Fruit fly (Drosophila melanogaster) whole organism, embryonic: ENCODE results near the gene net.

ENCODE experiments used
- Adf1 ChIP-seq: fragments of 200-800 bp; sonication (Bioruptor generic); IDR thresholded peaks from 2 replicates; pipeline ENCODE4 v1.3.6; 2022; ENCODE audit warnings: missing biosample characterization, missing genetic modification characterization
- Atf3 ChIP-seq: fragments of 200-800 bp; sonication (Bioruptor generic); optimal IDR thresholded peaks from 3 replicates; lab custom pipeline; 2016; ENCODE audit warnings: missing biosample characterization, missing genetic modification characterization
- Bdp1 ChIP-seq: fragments of 200-800 bp; sonication (Bioruptor generic); optimal IDR thresholded peaks from 3 replicates; lab custom pipeline; 2016; ENCODE audit warnings: missing biosample characterization, missing genetic modification characterization
- CG10147 ChIP-seq: fragments of 200-800 bp; sonication (Bioruptor generic); optimal IDR thresholded peaks from 2 replicates; lab custom pipeline; 2019; ENCODE audit warnings: missing biosample characterization, mild to moderate bottlenecking, missing genetic modification characterization, moderate library complexity
- CG10565 ChIP-seq: fragments of 200-800 bp; sonication (Bioruptor generic); optimal IDR thresholded peaks from 3 replicates; lab custom pipeline; 2016; ENCODE audit warnings: missing biosample characterization, mild to moderate bottlenecking, missing genetic modification characterization
- CG12769 ChIP-seq: fragments of 200-800 bp; sonication (Bioruptor generic); optimal IDR thresholded peaks from 2 replicates; lab custom pipeline; 2019; ENCODE audit warnings: missing biosample characterization, mild to moderate bottlenecking, missing genetic modification characterization, moderate library complexity
- CG13296 ChIP-seq: fragments of 200-800 bp; sonication (Bioruptor generic); optimal IDR thresholded peaks from 3 replicates; lab custom pipeline; 2018; ENCODE audit warnings: missing biosample characterization, mild to moderate bottlenecking, missing genetic modification characterization
- CG13775 ChIP-seq: fragments of 200-800 bp; sonication (Bioruptor generic); optimal IDR thresholded peaks from 3 replicates; lab custom pipeline; 2017; ENCODE audit warnings: missing biosample characterization, mild to moderate bottlenecking, missing genetic modification characterization
- CG13894 ChIP-seq: fragments of 200-800 bp; sonication (Bioruptor generic); optimal IDR thresholded peaks from 3 replicates; lab custom pipeline; 2018; ENCODE audit warnings: missing biosample characterization, mild to moderate bottlenecking, missing genetic modification characterization, moderate library complexity
- CG15011 ChIP-seq: fragments of 200-800 bp; sonication (Bioruptor generic); optimal IDR thresholded peaks from 3 replicates; lab custom pipeline; 2018; ENCODE audit warnings: missing biosample characterization, mild to moderate bottlenecking, missing genetic modification characterization
- CG15696 ChIP-seq: fragments of 200-800 bp; sonication (Bioruptor generic); optimal IDR thresholded peaks from 2 replicates; lab custom pipeline; 2019; ENCODE audit warnings: missing biosample characterization, mild to moderate bottlenecking, missing genetic modification characterization, moderate library complexity
- CG1603 ChIP-seq: fragments of 200-800 bp; sonication (Bioruptor generic); optimal IDR thresholded peaks from 2 replicates; lab custom pipeline; 2019; ENCODE audit warnings: missing biosample characterization, mild to moderate bottlenecking, missing genetic modification characterization, moderate library complexity
- CG17612 ChIP-seq: fragments of 200-800 bp; sonication (Bioruptor generic); IDR thresholded peaks from 2 replicates; pipeline ENCODE4 v1.3.6; 2022; ENCODE audit warnings: missing biosample characterization, missing genetic modification characterization
- CG18764 ChIP-seq: fragments of 200-800 bp; sonication (Bioruptor generic); optimal IDR thresholded peaks from 3 replicates; lab custom pipeline; 2016; ENCODE audit warnings: missing biosample characterization, missing genetic modification characterization
- CG30431 ChIP-seq: fragments of 200-800 bp; sonication (Bioruptor generic); optimal IDR thresholded peaks from 2 replicates; lab custom pipeline; 2017; ENCODE audit warnings: missing biosample characterization, missing genetic modification characterization
- CG34224 ChIP-seq: fragments of 200-800 bp; sonication (Bioruptor generic); IDR thresholded peaks from 3 replicates; pipeline ENCODE4 v1.3.6; 2022; ENCODE audit warnings: missing biosample characterization, missing genetic modification characterization; ENCODE audit not compliant: partially characterized antibody
- CG4730 ChIP-seq: fragments of 200-800 bp; sonication (Bioruptor generic); IDR thresholded peaks from 2 replicates; pipeline ENCODE4 v1.3.6; 2022; ENCODE audit warnings: missing biosample characterization, missing genetic modification characterization
- CG4820 ChIP-seq: fragments of 200-800 bp; sonication (Bioruptor generic); optimal IDR thresholded peaks from 3 replicates; lab custom pipeline; 2016; ENCODE audit warnings: missing biosample characterization, missing genetic modification characterization
- CG8388 ChIP-seq: fragments of 200-800 bp; sonication (Bioruptor generic); optimal IDR thresholded peaks from 2 replicates; lab custom pipeline; 2019; ENCODE audit warnings: missing biosample characterization, mild to moderate bottlenecking, missing genetic modification characterization, moderate library complexity
- CG8924 ChIP-seq: fragments of 200-800 bp; optimal IDR thresholded peaks from 3 replicates; lab custom pipeline; 2019; ENCODE audit warnings: missing biosample characterization, mild to moderate bottlenecking, missing genetic modification characterization, moderate library complexity
- CG9437 ChIP-seq: fragments of 200-800 bp; sonication (Bioruptor generic); optimal IDR thresholded peaks from 2 replicates; lab custom pipeline; 2018; ENCODE audit warnings: missing biosample characterization, mild to moderate bottlenecking, missing genetic modification characterization
- ERR ChIP-seq: fragments of 200-800 bp; sonication (Bioruptor generic); optimal IDR thresholded peaks from 2 replicates; lab custom pipeline; 2016; ENCODE audit warnings: missing biosample characterization, missing genetic modification characterization
- H2.0 ChIP-seq: fragments of 200-800 bp; sonication (Bioruptor generic); IDR thresholded peaks from 2 replicates; pipeline ENCODE4 v1.3.6; 2022; ENCODE audit warnings: missing biosample characterization, missing genetic modification characterization
- HLH4C ChIP-seq: fragments of 200-800 bp; sonication (Bioruptor generic); IDR thresholded peaks from 3 replicates; pipeline ENCODE4 v1.3.6; 2022; ENCODE audit warnings: missing biosample characterization, missing genetic modification characterization; ENCODE audit not compliant: partially characterized antibody
- Hey ChIP-seq: fragments of 200-800 bp; sonication (Bioruptor generic); optimal IDR thresholded peaks from 3 replicates; lab custom pipeline; 2018; ENCODE audit warnings: missing biosample characterization, mild to moderate bottlenecking, missing genetic modification characterization
- Hsf ChIP-seq: fragments of 200-800 bp; sonication (Bioruptor generic); optimal IDR thresholded peaks from 3 replicates; lab custom pipeline; 2016; ENCODE audit warnings: missing biosample characterization, missing genetic modification characterization
- MBD-R2 ChIP-seq: fragments of 200-800 bp; sonication (Bioruptor generic); IDR thresholded peaks from 2 replicates; pipeline ENCODE4 v1.3.6; 2022; ENCODE audit warnings: missing biosample characterization, missing genetic modification characterization
- Nf-YC ChIP-seq: fragments of 200-800 bp; optimal IDR thresholded peaks from 3 replicates; lab custom pipeline; 2019; ENCODE audit warnings: missing biosample characterization, mild to moderate bottlenecking, missing genetic modification characterization, moderate library complexity
- Pdp1 ChIP-seq, 2 experiments: fragments of 200-800 bp; sonication (Bioruptor generic); optimal IDR thresholded peaks; 3 replicates each; lab custom pipeline; 2016; ENCODE audit warnings: missing biosample characterization in 2 of 2, missing genetic modification characterization in 2 of 2, mild to moderate bottlenecking in 1 of 2, moderate library complexity in 1 of 2
- Tbp ChIP-seq: fragments of >200 bp; optimal IDR thresholded peaks from 2 replicates; lab custom pipeline; 2018; ENCODE audit warnings: missing biosample characterization, missing genetic modification characterization
- ab ChIP-seq: fragments of 200-800 bp; sonication (Bioruptor generic); optimal IDR thresholded peaks from 2 replicates; lab custom pipeline; 2016; ENCODE audit warnings: missing biosample characterization, missing genetic modification characterization
- abd-A ChIP-seq: fragments of 200-800 bp; sonication (Bioruptor generic); optimal IDR thresholded peaks from 3 replicates; lab custom pipeline; 2019; ENCODE audit warnings: missing biosample characterization, mild to moderate bottlenecking, missing genetic modification characterization, moderate library complexity
- al ChIP-seq: fragments of 200-800 bp; sonication (Bioruptor generic); IDR thresholded peaks from 2 replicates; pipeline ENCODE4 v1.3.6; 2022; ENCODE audit warnings: missing biosample characterization, missing genetic modification characterization
- br ChIP-seq: fragments of >200 bp; optimal IDR thresholded peaks from 2 replicates; lab custom pipeline; 2017
- bsh ChIP-seq, 2 experiments: fragments of 200-800 bp; sonication (Bioruptor generic); optimal IDR thresholded peaks; 2 replicates each; lab custom pipeline; 2017 to 2018; ENCODE audit warnings: mild to moderate bottlenecking in 2 of 2, missing biosample characterization in 2 of 2, missing genetic modification characterization in 2 of 2, moderate library complexity in 1 of 2
- crol ChIP-seq: fragments of 200-800 bp; sonication (Bioruptor generic); IDR thresholded peaks from 2 replicates; pipeline ENCODE4 v1.3.6; 2022; ENCODE audit warnings: missing biosample characterization, missing genetic modification characterization
- gem ChIP-seq: fragments of 200-800 bp; sonication (Bioruptor generic); optimal IDR thresholded peaks from 2 replicates; lab custom pipeline; 2019; ENCODE audit warnings: missing biosample characterization, mild to moderate bottlenecking, missing genetic modification characterization, moderate library complexity
- odd ChIP-seq: fragments of 200-800 bp; sonication (Bioruptor generic); optimal IDR thresholded peaks from 2 replicates; lab custom pipeline; 2017; ENCODE audit warnings: missing biosample characterization, mild to moderate bottlenecking, missing genetic modification characterization
- pho ChIP-seq: fragments of 200-800 bp; sonication (Bioruptor generic); optimal IDR thresholded peaks from 2 replicates; lab custom pipeline; 2016; ENCODE audit warnings: missing biosample characterization, missing genetic modification characterization
- pros ChIP-seq: fragments of 200-800 bp; sonication (Bioruptor generic); optimal IDR thresholded peaks from 3 replicates; lab custom pipeline; 2019; ENCODE audit warnings: missing biosample characterization, mild to moderate bottlenecking, missing genetic modification characterization, moderate library complexity
- sd ChIP-seq: fragments of 200-800 bp; sonication (Bioruptor generic); optimal IDR thresholded peaks from 3 replicates; lab custom pipeline; 2018; ENCODE audit warnings: missing biosample characterization, mild to moderate bottlenecking, missing genetic modification characterization, moderate library complexity
- sisA ChIP-seq: fragments of 200-800 bp; sonication (Bioruptor generic); IDR thresholded peaks from 2 replicates; pipeline ENCODE4 v1.3.6; 2022; ENCODE audit warnings: missing biosample characterization, missing genetic modification characterization
- stwl ChIP-seq: fragments of 200-800 bp; sonication (Bioruptor generic); optimal IDR thresholded peaks from 3 replicates; lab custom pipeline; 2018; ENCODE audit warnings: missing biosample characterization, mild to moderate bottlenecking, missing genetic modification characterization, moderate library complexity
- tin ChIP-seq: fragments of 200-800 bp; sonication (Bioruptor generic); optimal IDR thresholded peaks from 3 replicates; lab custom pipeline; 2016; ENCODE audit warnings: missing biosample characterization, missing genetic modification characterization
- trem ChIP-seq: fragments of 200-800 bp; optimal IDR thresholded peaks from 3 replicates; lab custom pipeline; 2019; ENCODE audit warnings: missing biosample characterization, mild to moderate bottlenecking, missing genetic modification characterization, moderate library complexity
- twi ChIP-seq: fragments of 200-800 bp; optimal IDR thresholded peaks from 2 replicates; lab custom pipeline; 2019; ENCODE audit warnings: missing biosample characterization, mild to moderate bottlenecking, missing genetic modification characterization, moderate library complexity
- unc-4 ChIP-seq: fragments of 200-800 bp; sonication (Bioruptor generic); IDR thresholded peaks from 2 replicates; pipeline ENCODE4 v1.3.6; 2022; ENCODE audit warnings: missing biosample characterization, missing genetic modification characterization; ENCODE audit not compliant: partially characterized antibody
- wdn ChIP-seq: fragments of 200-800 bp; sonication (Bioruptor generic); IDR thresholded peaks from 2 replicates; pipeline ENCODE4 v1.3.6; 2022; ENCODE audit warnings: missing biosample characterization, missing genetic modification characterization
- wor ChIP-seq: fragments of 200-800 bp; sonication (Bioruptor generic); IDR thresholded peaks from 2 replicates; pipeline ENCODE4 v1.3.6; 2022; ENCODE audit warnings: missing biosample characterization, missing genetic modification characterization

Gene net

dm6 chr2L:128977-129941, 42.1 kb upstream of the net start (continued):
- peak; percentile 21 for TF ChIP-seq odd (GFP tag; lab: Kevin White, UChicago)
- TF ChIP-seq CG13775 (GFP tag; lab: Kevin White, UChicago): no peak
- TF ChIP-seq Bdp1 (GFP tag; lab: Kevin White, UChicago): no peak
- TF ChIP-seq tin (GFP tag; lab: Kevin White, UChicago): no peak
- peak in 1 of 2 experiments; percentile 3 for TF ChIP-seq bsh (GFP tag; optimal IDR thresholded peaks at IDR 0.05; lab: Kevin White, UChicago)
- no peak for TF ChIP-seq Atf3 (GFP tag; lab: Kevin White, UChicago)
- TF ChIP-seq stwl: peak; percentile 36
- peak; percentile 53 for TF ChIP-seq CG8924 (tag; lab: Kevin White, UChicago)
- TF ChIP-seq CG12769 (tag; lab: Kevin White, UChicago): peak; percentile 93
- no peak for TF ChIP-seq CG15011 (GFP tag; lab: Kevin White, UChicago)
- peak; percentile 74 for TF ChIP-seq Nf-YC
- no peak for TF ChIP-seq br
- TF ChIP-seq pho (GFP tag; lab: Kevin White, UChicago): no peak
- TF ChIP-seq CG4730 (GFP tag; lab: Robert Waterston, UW): no peak
- no peak for TF ChIP-seq CG4820
- peak; percentile 26 for TF ChIP-seq CG1603 (tag; lab: Kevin White, UChicago)
- no peak for TF ChIP-seq al (GFP tag; lab: Robert Waterston, UW)
- TF ChIP-seq sd: peak; percentile 96
- peak; percentile 45; the same call in 1 of the 2 replicates for TF ChIP-seq unc-4 (GFP tag; lab: Robert Waterston, UW)
- peak; percentile 38; the same call in 1 of the 3 replicates for TF ChIP-seq HLH4C (GFP tag; lab: Robert Waterston, UW)
- no peak for TF ChIP-seq CG8388 (GFP tag; lab: Kevin White, UChicago)
- TF ChIP-seq CG13296: peak; percentile 66
- TF ChIP-seq Hsf (GFP tag; lab: Kevin White, UChicago): no peak
- TF ChIP-seq wdn: no peak
- TF ChIP-seq twi (tag; lab: Kevin White, UChicago): no peak
- peak; percentile 2 for TF ChIP-seq abd-A (tag; lab: Kevin White, UChicago)
- TF ChIP-seq CG34224: peak; percentile 50; the same call in 1 of the 3 replicates
- TF ChIP-seq wor (GFP tag; lab: Robert Waterston, UW): no peak
- no peak for TF ChIP-seq CG17612 (GFP tag; lab: Robert Waterston, UW)
- peak; percentile 17 for TF ChIP-seq ERR
- no peak for TF ChIP-seq CG15696 (tag; lab: Kevin White, UChicago)
- TF ChIP-seq CG13894 (tag; lab: Kevin White, UChicago): peak; percentile 83
- no peak for TF ChIP-seq MBD-R2 (GFP tag; lab: Robert Waterston, UW)
- peak; percentile 32 for TF ChIP-seq trem (tag; lab: Kevin White, UChicago)
- peak; percentile 70 for TF ChIP-seq pros (GFP tag; lab: Kevin White, UChicago)
- no peak for TF ChIP-seq CG10565 (GFP tag; lab: Kevin White, UChicago)
- no peak for TF ChIP-seq Tbp (GFP tag; lab: Kevin White, UChicago)
- TF ChIP-seq CG10147: peak; percentile 34
- TF ChIP-seq CG30431 (GFP tag; lab: Kevin White, UChicago): no peak
- TF ChIP-seq H2.0 (GFP tag; lab: Robert Waterston, UW): no peak
- TF ChIP-seq Hey (tag; lab: Kevin White, UChicago): no peak
- TF ChIP-seq ab (GFP tag; lab: Kevin White, UChicago): no peak
- peak; percentile 67 for TF ChIP-seq Adf1 (GFP tag; lab: Robert Waterston, UW)
- no peak for TF ChIP-seq sisA (GFP tag; lab: Robert Waterston, UW)
- TF ChIP-seq CG18764: no peak
- TF ChIP-seq crol (GFP tag; lab: Robert Waterston, UW): peak; percentile 48; the same call in 1 of the 2 replicates
- peak; percentile 63 for TF ChIP-seq CG9437
- TF ChIP-seq Pdp1 (GFP tag; optimal IDR thresholded peaks at IDR 0.05; lab: Kevin White, UChicago): peak in 1 of 2 experiments; percentile 85
- no peak for TF ChIP-seq gem (tag; lab: Kevin White, UChicago)
